Worm (Caenorhabditis elegans): ENCODE results near the gene ttr-37.

ce11 chrX:1299849-1300248, 37.1 kb downstream of the ttr-37 start, which contains the start of gene inso-1:
- TF ChIP-seq ztf-29 (GFP tag; IDR thresholded peaks at IDR 0.05) (no peak), flt-1 (GFP tag; IDR thresholded peaks at IDR 0.05) (no peak), ref-1 (GFP tag; conservative IDR thresholded peaks at IDR 0.05) (no peak), T22C8.4 (GFP tag; IDR thresholded peaks at IDR 0.05) (no peak), tab-1 (GFP tag; IDR thresholded peaks at IDR 0.05) (no peak), cog-1 (tag; optimal IDR thresholded peaks at IDR 0.05) (no peak), klf-2 (GFP tag; conservative IDR thresholded peaks at IDR 0.05) (no peak)

All from whole organism, midembryonic.